Worm (Caenorhabditis elegans): ENCODE results near the gene F27E5.8.

F27E5.8 gene

DNA sequence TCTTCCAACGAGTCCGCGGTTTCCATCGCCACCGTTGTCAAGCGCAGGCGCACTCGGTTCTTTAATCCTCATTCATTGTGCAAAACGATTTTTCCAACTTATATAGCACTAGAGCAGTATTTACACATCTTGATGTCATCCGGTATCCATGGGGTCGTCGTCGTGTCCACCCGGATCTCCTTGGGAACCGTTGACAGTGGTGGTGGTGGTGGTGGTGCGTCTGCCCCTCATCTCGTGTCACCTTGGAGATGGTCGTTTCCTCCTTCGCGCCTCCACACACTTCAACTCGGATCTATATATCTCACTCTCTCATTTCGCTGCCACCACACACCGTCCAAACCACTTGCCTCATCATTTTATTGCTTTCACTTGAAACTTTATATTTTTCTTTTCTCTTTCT is 35.5 kb upstream of the F27E5.8 start:
- TF ChIP-seq C34F6.9 (tag; optimal IDR thresholded peaks at IDR 0.05) (no peak), ztf-1 (GFP tag; conservative IDR thresholded peaks at IDR 0.05) (0 out of 2 replicates have a peak, but pooled peaks have one; percentile 69)

DNA sequence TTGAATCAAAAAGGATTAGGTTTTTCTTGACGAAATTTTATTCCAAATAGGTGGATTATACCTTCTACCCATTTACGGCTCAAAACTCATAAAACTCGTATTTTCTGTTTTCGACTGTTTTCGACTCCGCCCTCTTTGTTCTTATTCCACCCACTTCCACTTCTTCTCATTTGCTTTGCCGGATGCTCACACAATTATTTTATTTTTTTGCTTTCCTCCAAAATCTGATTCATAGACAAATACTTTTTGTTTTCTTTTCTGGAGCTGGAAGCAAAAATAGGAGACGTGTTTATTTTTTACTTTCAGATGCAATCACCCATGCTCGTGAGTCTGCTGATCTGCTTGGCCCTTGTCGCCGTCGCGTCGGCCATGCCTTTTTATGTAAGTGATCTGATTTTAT is 27.8 kb upstream of the F27E5.8 start, which contains the start of gene nlp-63:
Gene nlp-63 (plus strand): TSS at position 301 of the 400 bp plus-strand sequence.
- TF ChIP-seq nhr-77 (tag; optimal IDR thresholded peaks at IDR 0.05), result no peak
- TF ChIP-seq egl-27 (tag; optimal IDR thresholded peaks at IDR 0.05), result no peak
- TF ChIP-seq Y55F3AM.14 (GFP tag; optimal IDR thresholded peaks at IDR 0.05), result no peak
- no peak for TF ChIP-seq lin-11 (tag; optimal IDR thresholded peaks at IDR 0.05)
- no peak for TF ChIP-seq lin-13 (GFP tag; optimal IDR thresholded peaks at IDR 0.05)
- no peak for TF ChIP-seq crh-2 (tag; optimal IDR thresholded peaks at IDR 0.05)
- TF ChIP-seq lsy-2 (tag; optimal IDR thresholded peaks at IDR 0.05), result no peak

DNA sequence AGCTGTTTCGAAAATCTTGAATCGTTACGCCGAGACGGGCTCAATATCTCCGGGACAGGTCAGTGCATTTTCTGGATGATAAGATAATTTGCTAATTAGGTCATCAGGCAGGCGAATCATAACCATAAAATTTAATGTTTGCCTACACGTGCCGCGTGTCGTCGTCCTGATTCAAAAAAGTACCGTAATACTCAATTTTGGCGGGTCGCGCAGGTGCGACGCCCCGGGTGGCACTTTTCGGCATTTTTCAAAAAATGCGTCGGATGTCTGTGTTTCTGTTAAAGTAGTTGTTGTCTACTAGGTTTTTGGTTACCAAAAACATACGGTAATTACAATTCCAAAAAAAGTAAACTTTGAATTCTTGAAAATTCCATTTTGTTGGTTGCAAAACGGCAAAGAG is 20.2 kb upstream of the F27E5.8 start:
- TF ChIP-seq sem-4 (tag; optimal IDR thresholded peaks at IDR 0.05) (no peak), egl-27 (tag; optimal IDR thresholded peaks at IDR 0.05) (no peak), nhr-6 (tag; optimal IDR thresholded peaks at IDR 0.05) (no peak), lin-11 (tag; optimal IDR thresholded peaks at IDR 0.05) (no peak), ceh-16 (tag; optimal IDR thresholded peaks at IDR 0.05) (no peak), nhr-77 (tag; optimal IDR thresholded peaks at IDR 0.05) (no peak), skn-1 (tag; optimal IDR thresholded peaks at IDR 0.05) (no peak), sma-9 (GFP tag; optimal IDR thresholded peaks at IDR 0.05) (no peak), sma-9 (tag; optimal IDR thresholded peaks at IDR 0.05) (no peak), elt-3 (tag; optimal IDR thresholded peaks at IDR 0.05) (no peak), ceh-82 (tag; optimal IDR thresholded peaks at IDR 0.05) (no peak), nhr-129 (tag; optimal IDR thresholded peaks at IDR 0.05) (no peak), gmeb-1 (tag; optimal IDR thresholded peaks at IDR 0.05) (no peak), lin-13 (GFP tag; optimal IDR thresholded peaks at IDR 0.05) (no peak), ZK546.5 (tag; optimal IDR thresholded peaks at IDR 0.05) (no peak), C34F6.9 (tag; optimal IDR thresholded peaks at IDR 0.05) (no peak), nhr-21 (tag; optimal IDR thresholded peaks at IDR 0.05) (no peak)

DNA sequence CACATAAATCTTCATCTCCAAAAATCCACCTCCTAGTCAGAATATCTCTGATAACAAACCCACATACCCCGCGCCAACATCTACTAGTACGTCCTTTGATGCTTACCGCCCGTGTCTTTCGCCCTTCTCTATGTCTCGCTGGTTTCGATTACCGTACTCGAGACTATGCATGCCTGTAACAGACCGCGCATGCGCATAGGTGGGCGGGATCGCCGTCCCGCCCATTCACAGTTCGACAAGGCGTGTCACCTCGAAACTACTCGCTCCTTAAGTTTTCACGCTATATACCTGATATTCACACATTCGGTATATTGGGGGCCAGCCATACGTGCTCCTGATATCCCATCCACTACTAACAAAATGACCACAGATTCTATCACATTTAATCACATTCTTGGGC is 19.2 kb upstream of the F27E5.8 start, which contains the start of gene pax-3:
Gene pax-3 (plus strand): TSS at position 83 of the 400 bp plus-strand sequence.
- TF ChIP-seq elt-1 (tag; optimal IDR thresholded peaks at IDR 0.05), result no peak
- TF ChIP-seq ztf-4 (tag; optimal IDR thresholded peaks at IDR 0.05), result no peak
- TF ChIP-seq mbf-1 (tag; optimal IDR thresholded peaks at IDR 0.05), result no peak
- TF ChIP-seq ztf-1 (GFP tag; conservative IDR thresholded peaks at IDR 0.05), result no peak
- TF ChIP-seq mdl-1 (tag; optimal IDR thresholded peaks at IDR 0.05), result no peak
- TF ChIP-seq F13H6.1 (tag; optimal IDR thresholded peaks at IDR 0.05), result no peak
- TF ChIP-seq fos-1 (tag; optimal IDR thresholded peaks at IDR 0.05), result no peak
- no peak for TF ChIP-seq lin-11 (tag; optimal IDR thresholded peaks at IDR 0.05)
- no peak for TF ChIP-seq unc-62 (GFP tag; optimal IDR thresholded peaks at IDR 0.05)
- no peak for TF ChIP-seq ceh-82 (tag; optimal IDR thresholded peaks at IDR 0.05)
- no peak for TF ChIP-seq lin-13 (GFP tag; optimal IDR thresholded peaks at IDR 0.05)
- no peak for TF ChIP-seq nhr-25 (tag; optimal IDR thresholded peaks at IDR 0.05)
- no peak for TF ChIP-seq egl-27 (tag; optimal IDR thresholded peaks at IDR 0.05)
- TF ChIP-seq C34F6.9 (tag; optimal IDR thresholded peaks at IDR 0.05), result no peak

DNA sequence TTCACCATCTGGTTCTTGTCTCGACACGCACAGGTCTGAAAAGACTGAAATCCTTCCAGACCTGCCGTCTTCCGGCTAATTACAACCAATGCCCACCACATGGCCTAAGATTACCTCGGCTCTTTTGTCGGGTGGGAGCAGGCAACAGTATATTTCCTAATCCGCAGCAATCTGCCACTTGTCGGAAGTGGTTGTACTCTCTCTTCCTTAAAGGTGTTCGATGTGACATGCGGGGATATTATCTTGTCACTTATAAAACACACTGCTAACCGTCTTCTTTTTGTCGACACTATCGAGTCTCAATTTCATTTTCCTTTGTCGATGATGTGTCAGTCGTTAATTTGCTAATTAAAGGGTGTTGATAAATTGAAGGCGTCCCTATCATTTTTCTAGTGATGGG is 16.8 kb upstream of the F27E5.8 start, which contains the start of gene F27E5.3:
Gene F27E5.3 (minus strand): TSS at position 101 of the 400 bp plus-strand sequence.
- no peak for TF ChIP-seq unc-55 (GFP tag; optimal IDR thresholded peaks at IDR 0.05)
- no peak for TF ChIP-seq lin-39 (tag; optimal IDR thresholded peaks at IDR 0.05)
- no peak for TF ChIP-seq ceh-16 (tag; optimal IDR thresholded peaks at IDR 0.05)
- no peak for TF ChIP-seq mdl-1 (tag; optimal IDR thresholded peaks at IDR 0.05)

DNA sequence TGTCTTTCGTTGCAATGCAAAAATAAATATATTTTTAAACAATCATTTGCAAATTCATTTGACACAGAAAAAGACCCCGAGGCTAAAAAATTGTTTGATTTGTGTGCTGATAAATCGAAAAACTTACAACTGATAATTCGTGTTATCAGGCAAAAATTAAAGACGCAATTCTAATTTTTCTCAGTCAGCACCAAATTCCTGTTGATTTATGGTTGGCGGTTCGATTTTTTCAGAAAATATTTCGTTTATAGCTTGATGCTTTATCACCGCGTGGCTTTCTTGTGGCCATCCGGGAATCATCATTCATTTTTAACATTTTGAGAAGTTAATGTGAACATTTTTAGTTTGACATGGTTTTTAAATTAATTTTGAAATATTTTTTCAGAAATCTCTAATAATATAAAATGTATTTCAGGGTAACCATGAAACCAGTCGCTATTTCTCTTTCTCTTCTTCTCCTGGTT is 11.9 kb upstream of the F27E5.8 start, which contains the start of gene asah-2:
Gene asah-2 (plus strand): TSS at position 414 of the 464 bp plus-strand sequence.
- no peak for TF ChIP-seq ZK546.5 (tag; optimal IDR thresholded peaks at IDR 0.05)
- TF ChIP-seq elt-1 (tag; optimal IDR thresholded peaks at IDR 0.05), result no peak
- peak; percentile 25 for TF ChIP-seq sma-9 (GFP tag; optimal IDR thresholded peaks at IDR 0.05)
- TF ChIP-seq sma-9 (tag; optimal IDR thresholded peaks at IDR 0.05), result no peak
- TF ChIP-seq ceh-82 (tag; optimal IDR thresholded peaks at IDR 0.05), result no peak
- TF ChIP-seq nhr-11 (tag; optimal IDR thresholded peaks at IDR 0.05), result no peak
- TF ChIP-seq nhr-21 (tag; optimal IDR thresholded peaks at IDR 0.05), result no peak
- peak; percentile 88 for TF ChIP-seq fos-1 (tag; optimal IDR thresholded peaks at IDR 0.05)
